Worm (Caenorhabditis elegans) whole organism, late embryonic: ENCODE results near the gene daf-37.

Source experiments
- C08G9.2 ChIP-seq: sonication (generic microtip); optimal IDR thresholded peaks from 2 replicates; lab custom pipeline; 2016; ENCODE audit warnings: mild to moderate bottlenecking, missing genetic modification characterization, moderate library complexity, missing compliant biosample characterization
- K02D7.2 ChIP-seq: sonication (generic microtip); optimal IDR thresholded peaks from 2 replicates; lab custom pipeline; 2017; ENCODE audit warnings: mild to moderate bottlenecking, missing genetic modification characterization, missing compliant biosample characterization
- T23F11.4 ChIP-seq: fragments of 200-800 bp; sonication (Bioruptor generic); optimal IDR thresholded peaks from 2 replicates; lab custom pipeline; 2018; ENCODE audit warnings: mild to moderate bottlenecking, missing genetic modification characterization, missing compliant biosample characterization
- Y22D7AL.16 ChIP-seq: sonication (generic microtip); optimal IDR thresholded peaks from 2 replicates; lab custom pipeline; 2016; ENCODE audit warnings: missing genetic modification characterization, missing compliant biosample characterization
- ceh-18 ChIP-seq: sonication (generic microtip); optimal IDR thresholded peaks from 2 replicates; lab custom pipeline; 2016; ENCODE audit warnings: missing genetic modification characterization, missing compliant biosample characterization
- ceh-2 ChIP-seq: sonication (generic microtip); optimal IDR thresholded peaks from 2 replicates; lab custom pipeline; 2016; ENCODE audit warnings: missing genotype, missing genetic modification characterization, missing compliant biosample characterization
- ceh-24 ChIP-seq: sonication (generic microtip); optimal IDR thresholded peaks from 2 replicates; lab custom pipeline; 2016; ENCODE audit warnings: mild to moderate bottlenecking, missing genetic modification characterization, missing compliant biosample characterization
- ceh-48 ChIP-seq: sonication (generic microtip); optimal IDR thresholded peaks from 2 replicates; lab custom pipeline; 2016; ENCODE audit warnings: missing genetic modification characterization, inconsistent platforms, missing compliant biosample characterization
- ceh-6 ChIP-seq: fragments of 200-800 bp; sonication (Bioruptor generic); optimal IDR thresholded peaks from 2 replicates; lab custom pipeline; 2018; ENCODE audit warnings: mild to moderate bottlenecking, missing genetic modification characterization, missing compliant biosample characterization
- ceh-9 ChIP-seq: sonication (generic microtip); optimal IDR thresholded peaks from 2 replicates; lab custom pipeline; 2016; ENCODE audit warnings: mild to moderate bottlenecking, missing genetic modification characterization, inconsistent platforms, missing compliant biosample characterization
- che-1 ChIP-seq: sonication (generic microtip); optimal IDR thresholded peaks from 2 replicates; lab custom pipeline; 2016; ENCODE audit warnings: mild to moderate bottlenecking, missing genetic modification characterization, missing compliant biosample characterization
- dmd-4 ChIP-seq: sonication (generic microtip); optimal IDR thresholded peaks from 2 replicates; lab custom pipeline; 2016; ENCODE audit warnings: borderline replicate concordance, missing genetic modification characterization, missing compliant biosample characterization
- dve-1 ChIP-seq: sonication (generic microtip); optimal IDR thresholded peaks from 2 replicates; lab custom pipeline; 2017; ENCODE audit warnings: antibody characterized with exemption, mild to moderate bottlenecking, missing genetic modification characterization, missing compliant biosample characterization
- elt-2 ChIP-seq: sonication (generic microtip); optimal IDR thresholded peaks from 2 replicates; lab custom pipeline; 2016; ENCODE audit warnings: missing genetic modification reagents, missing genetic modification characterization, missing compliant biosample characterization
- elt-4 ChIP-seq: sonication (generic microtip); optimal IDR thresholded peaks from 2 replicates; lab custom pipeline; 2016; ENCODE audit warnings: missing genetic modification characterization, missing compliant biosample characterization
- ets-4 ChIP-seq: sonication (generic microtip); optimal IDR thresholded peaks from 2 replicates; lab custom pipeline; 2016; ENCODE audit warnings: missing genetic modification characterization, missing compliant biosample characterization
- fax-1 ChIP-seq: sonication (generic microtip); optimal IDR thresholded peaks from 2 replicates; lab custom pipeline; 2016; ENCODE audit warnings: missing genotype, missing genetic modification characterization, missing compliant biosample characterization
- fkh-6 ChIP-seq: sonication (generic microtip); optimal IDR thresholded peaks from 2 replicates; lab custom pipeline; 2016; ENCODE audit warnings: missing genetic modification characterization, missing compliant biosample characterization
- hlh-13 ChIP-seq: fragments of 200-800 bp; sonication (Bioruptor generic); optimal IDR thresholded peaks from 2 replicates; lab custom pipeline; 2018; ENCODE audit warnings: mild to moderate bottlenecking, missing genetic modification characterization, missing compliant biosample characterization
- hlh-15 ChIP-seq: sonication (generic microtip); optimal IDR thresholded peaks from 2 replicates; lab custom pipeline; 2016; ENCODE audit warnings: missing genetic modification characterization, missing compliant biosample characterization
- hlh-6 ChIP-seq: sonication (generic microtip); optimal IDR thresholded peaks from 2 replicates; lab custom pipeline; 2016; ENCODE audit warnings: missing genotype, missing genetic modification characterization, missing compliant biosample characterization
- hlh-8 ChIP-seq: sonication (generic microtip); optimal IDR thresholded peaks from 2 replicates; lab custom pipeline; 2016; ENCODE audit warnings: missing genotype, missing genetic modification characterization, missing compliant biosample characterization
- lim-6 ChIP-seq: sonication (generic microtip); optimal IDR thresholded peaks from 2 replicates; lab custom pipeline; 2016; ENCODE audit warnings: missing genetic modification characterization, missing compliant biosample characterization
- lin-11 ChIP-seq: fragments of 200-800 bp; sonication (Bioruptor generic); optimal IDR thresholded peaks from 2 replicates; lab custom pipeline; 2018; ENCODE audit warnings: mild to moderate bottlenecking, missing genetic modification characterization, missing compliant biosample characterization
- nfya-1 ChIP-seq: sonication (generic microtip); optimal IDR thresholded peaks from 2 replicates; lab custom pipeline; 2017; ENCODE audit warnings: missing genetic modification characterization, mild to moderate bottlenecking, missing compliant biosample characterization, antibody characterized with exemption, moderate library complexity
- npax-4 ChIP-seq: sonication (generic microtip); optimal IDR thresholded peaks from 2 replicates; lab custom pipeline; 2016; ENCODE audit warnings: missing genetic modification characterization, missing compliant biosample characterization
- pag-3 ChIP-seq: sonication (generic microtip); optimal IDR thresholded peaks from 2 replicates; lab custom pipeline; 2016; ENCODE audit warnings: missing compliant biosample characterization, missing genetic modification characterization, borderline replicate concordance
- pha-2 ChIP-seq: sonication (generic microtip); optimal IDR thresholded peaks from 2 replicates; lab custom pipeline; 2017; ENCODE audit warnings: mild to moderate bottlenecking, missing genetic modification characterization, missing compliant biosample characterization
- pqm-1 ChIP-seq: sonication (generic microtip); optimal IDR thresholded peaks from 2 replicates; lab custom pipeline; 2016; ENCODE audit warnings: missing genetic modification characterization, missing compliant biosample characterization
- pros-1 ChIP-seq: fragments of 150-350 bp; optimal IDR thresholded peaks from 2 replicates; lab custom pipeline; 2014; ENCODE audit warnings: missing biosample characterization, missing genetic modification reagents, missing genetic modification characterization
- ref-2 ChIP-seq: sonication (generic microtip); optimal IDR thresholded peaks from 2 replicates; lab custom pipeline; 2016; ENCODE audit warnings: missing genetic modification characterization, missing compliant biosample characterization
- rnt-1 ChIP-seq: sonication (generic microtip); optimal IDR thresholded peaks from 2 replicates; lab custom pipeline; 2016; ENCODE audit warnings: missing genetic modification characterization, missing compliant biosample characterization
- syd-9 ChIP-seq: sonication (generic microtip); optimal IDR thresholded peaks from 2 replicates; lab custom pipeline; 2016; ENCODE audit warnings: mild to moderate bottlenecking, missing genetic modification characterization, moderate library complexity, missing compliant biosample characterization
- ttx-3 ChIP-seq: sonication (generic microtip); optimal IDR thresholded peaks from 2 replicates; lab custom pipeline; 2016; ENCODE audit warnings: missing genetic modification reagents, missing genetic modification characterization, missing compliant biosample characterization
- unc-55 ChIP-seq: sonication (generic microtip); optimal IDR thresholded peaks from 2 replicates; lab custom pipeline; 2017; ENCODE audit warnings: missing biosample characterization, missing genetic modification reagents, missing genetic modification characterization
- zip-5 ChIP-seq: sonication (generic microtip); optimal IDR thresholded peaks from 2 replicates; lab custom pipeline; 2016; ENCODE audit warnings: missing genetic modification characterization, missing compliant biosample characterization

Gene daf-37

DNA sequence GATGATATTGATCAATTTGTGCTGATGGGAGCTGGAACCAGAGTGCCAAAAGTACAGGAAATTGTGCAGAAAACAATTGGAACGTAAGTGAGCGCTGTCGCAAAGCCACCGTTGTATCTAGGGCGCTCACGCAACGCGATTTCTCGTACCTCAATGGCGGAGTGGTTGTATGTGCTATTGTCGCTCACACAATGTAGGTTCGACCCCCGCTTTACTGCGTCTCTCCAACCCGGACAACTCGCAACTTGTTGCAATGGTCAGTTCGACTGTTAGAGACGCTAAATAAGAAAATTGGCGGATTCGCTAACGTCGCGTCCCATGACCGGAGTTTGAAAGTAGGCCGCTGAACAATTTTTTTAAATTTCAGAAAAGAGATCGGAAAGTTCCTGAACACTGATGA is 40.5 kb upstream of the daf-37 start (continued):
- TF ChIP-seq zip-5 (peak; percentile 26), lim-6 (peak; percentile 28), ceh-48 (peak; percentile 61), unc-55 (no peak), fax-1 (tag; lab: Kevin White, UChicago) (peak; percentile 71), dve-1 (tag; lab: Kevin White, UChicago) (peak; percentile 76), syd-9 (tag; lab: Kevin White, UChicago) (peak; percentile 72), ceh-6 (peak; percentile 81), C08G9.2 (tag; lab: Kevin White, UChicago) (peak; percentile 49), pqm-1 (tag; lab: Kevin White, UChicago) (peak; percentile 20), T23F11.4 (GFP tag; lab: Kevin White, UChicago) (peak; percentile 78), hlh-6 (tag; lab: Kevin White, UChicago) (peak; percentile 84), hlh-13 (GFP tag; lab: Kevin White, UChicago) (peak; percentile 74), nfya-1 (tag; lab: Kevin White, UChicago) (no peak), pros-1 (no peak), elt-4 (no peak)

DNA sequence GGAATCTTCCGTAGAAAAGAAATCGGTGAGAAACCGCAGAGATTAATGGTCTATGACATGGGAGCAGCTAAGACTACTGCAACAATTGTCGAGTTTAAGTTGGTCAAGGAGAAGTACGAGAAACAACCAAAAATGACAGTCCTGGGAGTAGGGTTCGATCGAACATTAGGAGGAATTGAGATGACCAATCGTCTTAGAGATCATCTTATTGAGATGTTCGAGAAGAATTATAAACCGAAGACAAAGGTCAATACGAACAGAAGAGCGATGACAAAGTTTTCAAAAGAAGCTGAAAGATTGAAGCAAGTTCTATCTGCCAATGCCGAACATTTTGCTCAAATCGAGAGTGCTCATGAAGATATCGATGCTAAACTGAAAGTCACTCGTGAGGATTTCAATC is 40.0 kb upstream of the daf-37 start:
- TF ChIP-seq hlh-8 (tag; lab: Kevin White, UChicago) (no peak), pqm-1 (tag; lab: Kevin White, UChicago) (no peak), che-1 (no peak)

DNA sequence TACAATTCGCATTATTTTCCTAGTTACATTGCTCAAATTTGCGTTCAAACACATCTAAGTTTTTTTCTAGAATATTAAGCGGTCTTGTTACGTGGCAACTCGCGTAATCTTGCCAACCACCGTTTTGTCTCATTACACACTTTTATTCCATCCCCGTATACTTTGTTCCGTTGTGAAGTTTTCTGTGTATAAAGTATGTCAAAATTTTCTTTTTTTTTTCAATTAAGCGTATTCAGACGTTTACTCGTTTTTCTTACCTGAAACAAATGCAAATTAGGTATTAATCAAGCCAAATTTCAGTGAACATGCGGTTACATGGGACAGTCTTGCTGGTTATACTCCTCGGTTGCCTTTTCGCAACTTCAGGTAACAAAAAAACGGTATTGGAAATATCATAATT is 39.0 kb upstream of the daf-37 start, which contains the start of gene T24H7.2:
Gene T24H7.2 (plus strand): TSS at position 301 of the 400 bp plus-strand sequence.
- TF ChIP-seq hlh-6 (tag; lab: Kevin White, UChicago) (no peak), dmd-4 (tag; lab: Kevin White, UChicago) (no peak), ceh-18 (tag; lab: Kevin White, UChicago) (no peak), pag-3 (tag; lab: Kevin White, UChicago) (no peak), fkh-6 (tag; lab: Kevin White, UChicago) (no peak), hlh-13 (GFP tag; lab: Kevin White, UChicago) (no peak), hlh-15 (tag; lab: Kevin White, UChicago) (no peak), ref-2 (tag; lab: Kevin White, UChicago) (no peak), lin-11 (tag; lab: Kevin White, UChicago) (no peak), dve-1 (tag; lab: Kevin White, UChicago) (no peak), npax-4 (tag; lab: Kevin White, UChicago) (no peak), pha-2 (no peak), ceh-24 (tag; lab: Kevin White, UChicago) (no peak)
- TF ChIP-seq, all 69 proteins: peak for 0

DNA sequence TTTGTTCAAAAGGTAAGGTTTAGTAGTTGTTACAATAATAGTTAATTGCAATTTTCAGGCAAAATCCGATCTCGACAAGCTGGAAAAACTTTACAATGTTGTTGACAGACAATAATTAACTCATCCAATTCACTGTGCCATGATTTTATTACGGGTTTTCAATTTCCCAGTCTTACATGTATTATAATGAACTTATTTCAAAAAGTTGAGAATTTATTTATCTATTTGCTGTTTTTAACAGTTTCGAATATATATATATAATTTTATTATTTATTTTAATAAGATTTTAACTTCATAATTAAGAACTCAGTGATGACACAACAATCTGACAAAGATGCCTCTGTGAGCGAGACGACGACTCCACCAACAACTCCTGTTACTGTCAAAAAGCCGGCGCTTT is 38.0 kb upstream of the daf-37 start, which contains the start of gene lelo-1:
Gene lelo-1 (plus strand): TSS at position 301 of the 400 bp plus-strand sequence.
- no peak for TF ChIP-seq pha-2
- no peak for TF ChIP-seq elt-2 (tag; lab: Kevin White, UChicago)
- no peak for TF ChIP-seq ceh-2 (tag; lab: Kevin White, UChicago)
- TF ChIP-seq ttx-3: no peak
- no peak for TF ChIP-seq ets-4 (tag; lab: Kevin White, UChicago)
- no peak for TF ChIP-seq Y22D7AL.16 (tag; lab: Kevin White, UChicago)
- no peak for TF ChIP-seq C08G9.2 (tag; lab: Kevin White, UChicago)
- TF ChIP-seq hlh-6 (tag; lab: Kevin White, UChicago): no peak
- no peak for TF ChIP-seq K02D7.2 (tag; lab: Kevin White, UChicago)
- no peak for TF ChIP-seq lin-11 (tag; lab: Kevin White, UChicago)

DNA sequence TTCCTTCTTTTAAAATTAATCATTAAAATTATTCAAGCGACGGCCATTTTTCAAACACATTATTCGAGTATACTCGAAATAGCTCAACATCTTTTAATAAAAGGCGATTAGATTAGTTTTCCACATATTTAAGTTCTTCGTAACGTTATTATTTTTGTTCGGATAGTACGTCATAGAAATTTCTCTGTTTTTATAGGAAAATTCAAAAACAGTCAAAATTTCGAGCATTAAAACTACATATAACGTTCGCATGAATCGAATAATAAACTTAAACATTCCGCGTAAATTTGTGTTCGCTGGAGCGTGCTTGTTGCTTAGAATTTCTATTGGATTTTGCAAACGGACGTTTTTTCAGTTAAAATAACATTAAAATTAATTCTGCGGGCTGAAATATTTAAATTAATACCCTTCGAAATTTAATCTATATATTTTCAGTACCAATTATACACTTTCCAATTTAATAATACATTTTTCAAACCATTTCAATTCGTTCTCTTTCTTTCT is 37.2 kb upstream of the daf-37 start, which contains the start of gene blos-4:
Gene blos-4 (plus strand): TSS at position 51 of the 504 bp plus-strand sequence.
- TF ChIP-seq ceh-9 (tag; lab: Kevin White, UChicago): no peak
- no peak for TF ChIP-seq che-1
- TF ChIP-seq rnt-1 (tag; lab: Kevin White, UChicago): no peak
